Worm (Caenorhabditis elegans): ENCODE results near the gene rbc-2.

rbc-2 gene

DNA sequence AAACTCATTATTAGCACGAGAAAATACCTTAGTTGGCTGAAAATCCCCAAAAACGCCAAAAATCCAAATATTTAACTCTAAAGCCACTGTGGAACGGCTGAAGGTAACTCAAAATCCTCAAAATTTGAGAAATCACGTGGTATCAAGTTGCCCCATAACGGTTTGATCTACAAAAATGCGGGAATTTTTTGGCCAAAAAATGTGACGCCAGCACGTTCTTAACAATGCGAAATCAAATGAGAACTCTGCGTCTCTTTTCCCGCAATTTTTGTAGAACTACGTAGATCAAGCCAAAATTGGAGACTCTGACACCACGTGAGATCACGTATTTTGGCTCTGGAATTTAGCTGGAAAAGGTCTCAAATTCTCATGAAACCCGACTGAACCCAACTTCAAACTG lies 53.7 kb downstream of the rbc-2 start:
- TF ChIP-seq fkh-10 (GFP tag; optimal IDR thresholded peaks at IDR 0.05) (no peak), elt-3 (tag; optimal IDR thresholded peaks at IDR 0.05) (no peak), lin-15B (tag; optimal IDR thresholded peaks at IDR 0.05) (no peak)

DNA sequence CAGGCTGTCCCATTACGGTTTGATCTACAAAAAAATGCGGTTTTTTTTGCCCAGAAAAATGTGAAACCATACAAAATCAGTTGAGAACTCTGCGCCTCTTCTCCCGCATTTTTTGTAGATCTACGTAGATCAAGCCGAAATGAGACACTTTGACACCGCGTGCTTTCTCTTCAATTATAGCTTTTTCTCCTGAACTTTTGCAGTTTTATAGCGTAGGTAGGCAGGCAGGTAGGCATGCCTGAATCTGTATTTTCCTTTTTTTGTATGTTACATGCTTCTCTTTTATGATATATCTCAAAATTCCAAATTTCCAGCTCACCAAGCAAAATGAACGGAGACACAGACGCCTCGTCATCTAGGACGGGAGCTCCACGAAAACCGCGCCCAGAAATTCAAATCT lies 54.9 kb downstream of the rbc-2 start, which contains the start of gene smg-6:
TSS of gene smg-6 (plus strand) at position 301 of the 400 bp plus-strand sequence.
- TF ChIP-seq egl-5 (tag; optimal IDR thresholded peaks at IDR 0.05) (no peak), jun-1 (tag; optimal IDR thresholded peaks at IDR 0.05) (no peak), nhr-28 (tag; optimal IDR thresholded peaks at IDR 0.05) (no peak), snpc-4 (tag; optimal IDR thresholded peaks at IDR 0.05) (no peak), skn-1 (tag; optimal IDR thresholded peaks at IDR 0.05) (no peak), daf-12 (tag; optimal IDR thresholded peaks at IDR 0.05) (no peak), lin-15B (tag; optimal IDR thresholded peaks at IDR 0.05) (no peak), nhr-67 (tag; optimal IDR thresholded peaks at IDR 0.05) (no peak), unc-39 (tag; optimal IDR thresholded peaks at IDR 0.05) (no peak), nhr-43 (tag; optimal IDR thresholded peaks at IDR 0.05; ENCODE audit: poor library complexity, severe bottlenecking) (no peak)

DNA sequence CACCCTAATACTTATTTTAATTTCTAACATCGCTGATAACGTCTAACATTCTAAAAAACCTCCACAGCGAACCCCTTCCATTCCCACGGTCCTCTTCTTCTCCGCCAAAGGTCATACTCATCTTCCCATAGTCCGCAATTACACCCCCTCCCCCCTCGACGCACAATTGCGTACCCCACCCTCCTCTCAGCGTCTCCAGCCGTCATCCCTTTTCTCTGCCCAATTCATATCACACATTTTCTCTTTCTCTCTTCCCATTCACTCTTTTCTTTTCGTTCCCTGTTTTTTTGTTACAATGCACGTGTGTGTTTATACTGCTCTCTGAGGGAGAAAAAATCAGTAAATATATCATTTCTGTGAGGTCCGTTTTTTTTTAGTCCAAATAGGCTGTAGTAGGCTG lies 56.6 kb downstream of the rbc-2 start:
- no peak for TF ChIP-seq ztf-4 (tag; optimal IDR thresholded peaks at IDR 0.05)
- TF ChIP-seq lin-39 (tag; optimal IDR thresholded peaks at IDR 0.05) = peak; percentile 60
- TF ChIP-seq nhr-25 (tag; optimal IDR thresholded peaks at IDR 0.05) = peak; percentile 42
- peak; percentile 2 for TF ChIP-seq pqm-1 (tag; optimal IDR thresholded peaks at IDR 0.05)
- TF ChIP-seq ztf-11 (tag; optimal IDR thresholded peaks at IDR 0.05) = no peak
- TF ChIP-seq ceh-82 (tag; optimal IDR thresholded peaks at IDR 0.05) = no peak
- peak; percentile 83 for TF ChIP-seq hmg-11 (tag; optimal IDR thresholded peaks at IDR 0.05)
- TF ChIP-seq lin-15B (tag; optimal IDR thresholded peaks at IDR 0.05) = peak; percentile 53
- peak; percentile 84 for TF ChIP-seq pha-4 (tag; optimal IDR thresholded peaks at IDR 0.05)
- TF ChIP-seq tbx-2 (tag; optimal IDR thresholded peaks at IDR 0.05) = no peak
- TF ChIP-seq mdl-1 (tag; optimal IDR thresholded peaks at IDR 0.05) = no peak
- peak; percentile 20 for TF ChIP-seq egl-27 (tag; optimal IDR thresholded peaks at IDR 0.05)
- TF ChIP-seq nfya-1 (tag; optimal IDR thresholded peaks at IDR 0.05; ENCODE audit: insufficient read depth) = peak; percentile 69
- TF ChIP-seq fkh-10 (GFP tag; optimal IDR thresholded peaks at IDR 0.05) = peak; percentile 21
- no peak for TF ChIP-seq nhr-23 (tag; optimal IDR thresholded peaks at IDR 0.05)
- TF ChIP-seq unc-62 (GFP tag; optimal IDR thresholded peaks at IDR 0.05) = no peak
- no peak for TF ChIP-seq skn-1 (tag; optimal IDR thresholded peaks at IDR 0.05)
- no peak for TF ChIP-seq aly-2 (tag; optimal IDR thresholded peaks at IDR 0.05)
- no peak for TF ChIP-seq lsy-12 (tag; optimal IDR thresholded peaks at IDR 0.05)
- TF ChIP-seq elt-3 (tag; optimal IDR thresholded peaks at IDR 0.05) = no peak
- no peak for TF ChIP-seq ceh-28 (tag; optimal IDR thresholded peaks at IDR 0.05)
- no peak for TF ChIP-seq ama-1 (optimal IDR thresholded peaks at IDR 0.05)
- peak; percentile 44 for TF ChIP-seq elt-2 (tag; optimal IDR thresholded peaks at IDR 0.05)

DNA sequence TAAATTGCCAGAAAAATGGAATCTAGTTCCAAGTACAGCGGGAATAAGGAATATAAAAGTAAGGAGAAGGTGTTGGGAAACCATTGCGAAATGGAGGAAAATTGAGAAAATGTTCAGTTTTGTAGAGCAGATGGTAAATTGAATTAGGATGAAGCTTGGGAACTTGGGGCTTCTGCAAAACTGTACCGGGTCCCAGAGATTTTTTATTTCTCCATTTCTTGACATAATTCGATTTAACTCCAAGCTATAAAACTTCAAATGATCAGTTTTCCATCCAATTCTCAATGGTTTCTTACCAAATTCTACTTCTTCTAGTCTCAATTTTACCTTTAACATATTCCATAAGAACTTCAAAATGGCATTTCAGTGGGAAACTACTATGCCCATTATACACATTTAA lies 60.3 kb downstream of the rbc-2 start, which contains the start of the genes E02H9.9 and E02H9.1:
TSS of gene E02H9.9 (minus strand) at position 101 of the 400 bp plus-strand sequence.
TSS of gene E02H9.1 (plus strand) at position 285 of the 400 bp plus-strand sequence.
- TF ChIP-seq nhr-23 (tag; optimal IDR thresholded peaks at IDR 0.05) = no peak
- no peak for TF ChIP-seq nhr-28 (tag; optimal IDR thresholded peaks at IDR 0.05)
- TF ChIP-seq fkh-10 (GFP tag; optimal IDR thresholded peaks at IDR 0.05) = no peak
- no peak for TF ChIP-seq nhr-43 (tag; optimal IDR thresholded peaks at IDR 0.05; ENCODE audit: poor library complexity, severe bottlenecking)
- TF ChIP-seq nfya-1 (tag; optimal IDR thresholded peaks at IDR 0.05; ENCODE audit: insufficient read depth) = no peak
- TF ChIP-seq R02D3.7 (tag; optimal IDR thresholded peaks at IDR 0.05) = no peak
- no peak for TF ChIP-seq pqm-1 (tag; optimal IDR thresholded peaks at IDR 0.05)
- no peak for TF ChIP-seq daf-12 (tag; optimal IDR thresholded peaks at IDR 0.05)
- no peak for TF ChIP-seq nhr-12 (tag; optimal IDR thresholded peaks at IDR 0.05)
- no peak for TF ChIP-seq elt-2 (tag; optimal IDR thresholded peaks at IDR 0.05)
- no peak for TF ChIP-seq egl-27 (tag; optimal IDR thresholded peaks at IDR 0.05)
- TF ChIP-seq aly-2 (tag; optimal IDR thresholded peaks at IDR 0.05) = no peak
